Fruit fly (Drosophila melanogaster) whole organism, embryonic: ENCODE measurements around the gene CG32813.

Experiments
- Adf1 ChIP-seq: fragments of 200-800 bp; sonication (Bioruptor generic); IDR thresholded peaks from 2 replicates; pipeline ENCODE4 v1.3.6; 2022; ENCODE audit warnings: missing biosample characterization, missing genetic modification characterization
- Atf6 ChIP-seq: fragments of 200-800 bp; sonication (Bioruptor generic); IDR thresholded peaks from 2 replicates; pipeline ENCODE4 v1.3.6; 2022; ENCODE audit warnings: missing biosample characterization, missing genetic modification characterization
- BEAF-32 ChIP-seq: fragments of 200-800 bp; sonication (Bioruptor generic); optimal IDR thresholded peaks from 3 replicates; lab custom pipeline; 2017; ENCODE audit warnings: missing biosample characterization, missing genetic modification characterization, mild to moderate bottlenecking, moderate library complexity, missing genetic modification reagents
- CG10274 ChIP-seq: fragments of 200-800 bp; sonication (Bioruptor generic); optimal IDR thresholded peaks from 3 replicates; lab custom pipeline; 2017; ENCODE audit warnings: missing biosample characterization, mild to moderate bottlenecking, missing genetic modification characterization
- CG10979 ChIP-seq: fragments of 200-800 bp; sonication (Bioruptor generic); optimal IDR thresholded peaks from 2 replicates; lab custom pipeline; 2018; ENCODE audit warnings: missing biosample characterization, mild to moderate bottlenecking, missing genetic modification characterization, moderate library complexity
- CG11085 ChIP-seq: fragments of 200-800 bp; sonication (Bioruptor generic); IDR thresholded peaks from 2 replicates; pipeline ENCODE4 v1.3.6; 2022; ENCODE audit warnings: missing biosample characterization, missing genetic modification characterization
- CG11504 ChIP-seq: fragments of 200-800 bp; sonication (Bioruptor generic); optimal IDR thresholded peaks from 3 replicates; lab custom pipeline; 2019; ENCODE audit warnings: missing biosample characterization, mild to moderate bottlenecking, missing genetic modification characterization, moderate library complexity
- CG12236 ChIP-seq: fragments of 200-800 bp; sonication (Bioruptor generic); optimal IDR thresholded peaks from 2 replicates; lab custom pipeline; 2016; ENCODE audit warnings: missing biosample characterization, missing genetic modification characterization
- CG13894 ChIP-seq: fragments of 200-800 bp; sonication (Bioruptor generic); optimal IDR thresholded peaks from 3 replicates; lab custom pipeline; 2018; ENCODE audit warnings: missing biosample characterization, mild to moderate bottlenecking, missing genetic modification characterization, moderate library complexity
- CG1529 ChIP-seq: fragments of 200-800 bp; sonication (Bioruptor generic); optimal IDR thresholded peaks from 3 replicates; lab custom pipeline; 2018; ENCODE audit warnings: missing biosample characterization, missing genetic modification characterization
- CG1603 ChIP-seq: fragments of 200-800 bp; sonication (Bioruptor generic); optimal IDR thresholded peaks from 2 replicates; lab custom pipeline; 2019; ENCODE audit warnings: missing biosample characterization, mild to moderate bottlenecking, missing genetic modification characterization, moderate library complexity
- CG16815 ChIP-seq: fragments of 200-800 bp; sonication (Bioruptor generic); optimal IDR thresholded peaks from 3 replicates; lab custom pipeline; 2017; ENCODE audit warnings: missing biosample characterization, mild to moderate bottlenecking, missing genetic modification characterization
- CG2889 ChIP-seq: fragments of 200-800 bp; sonication (Bioruptor generic); IDR thresholded peaks from 3 replicates; pipeline ENCODE4 v1.3.6; 2022; ENCODE audit warnings: missing biosample characterization, missing genetic modification characterization
- CG31441 ChIP-seq: fragments of 200-800 bp; sonication (Bioruptor generic); IDR thresholded peaks from 2 replicates; pipeline ENCODE4 v1.3.6; 2022; ENCODE audit warnings: missing biosample characterization, missing genetic modification characterization
- CG4820 ChIP-seq: fragments of 200-800 bp; sonication (Bioruptor generic); optimal IDR thresholded peaks from 3 replicates; lab custom pipeline; 2016; ENCODE audit warnings: missing biosample characterization, missing genetic modification characterization
- CG7372 ChIP-seq: fragments of 200-800 bp; sonication (Bioruptor generic); IDR thresholded peaks from 2 replicates; pipeline ENCODE4 v1.3.6; 2022; ENCODE audit warnings: missing biosample characterization, missing genetic modification characterization
- CTCF ChIP-seq: fragments of 200-800 bp; sonication (Bioruptor generic); optimal IDR thresholded peaks from 2 replicates; lab custom pipeline; 2017; ENCODE audit warnings: missing biosample characterization, mild to moderate bottlenecking, missing genetic modification characterization, moderate library complexity
- D19A ChIP-seq: fragments of 200-800 bp; optimal IDR thresholded peaks from 3 replicates; lab custom pipeline; 2019; ENCODE audit warnings: missing biosample characterization, mild to moderate bottlenecking, missing genetic modification characterization, moderate library complexity
- Deaf1 ChIP-seq: fragments of 200-800 bp; optimal IDR thresholded peaks from 3 replicates; lab custom pipeline; 2019; ENCODE audit warnings: missing biosample characterization, mild to moderate bottlenecking, missing genetic modification characterization, moderate library complexity
- ERR ChIP-seq: fragments of 200-800 bp; sonication (Bioruptor generic); optimal IDR thresholded peaks from 2 replicates; lab custom pipeline; 2016; ENCODE audit warnings: missing biosample characterization, missing genetic modification characterization
- Ets65A ChIP-seq: fragments of 200-800 bp; sonication (Bioruptor generic); peaks from one replicate; lab custom pipeline; 2016; ENCODE audit warnings: missing biosample characterization, missing genetic modification characterization
- Hey ChIP-seq: fragments of 200-800 bp; sonication (Bioruptor generic); optimal IDR thresholded peaks from 3 replicates; lab custom pipeline; 2018; ENCODE audit warnings: missing biosample characterization, mild to moderate bottlenecking, missing genetic modification characterization
- MESR4 ChIP-seq: fragments of 200-800 bp; sonication (Bioruptor generic); optimal IDR thresholded peaks from 2 replicates; lab custom pipeline; 2018; ENCODE audit warnings: missing biosample characterization, mild to moderate bottlenecking, missing genetic modification characterization, moderate library complexity
- Med ChIP-seq: fragments of 200-800 bp; sonication (Bioruptor generic); peaks from one replicate; lab custom pipeline; 2016; ENCODE audit warnings: missing biosample characterization, missing genetic modification characterization, mild to moderate bottlenecking, inconsistent platforms, moderate library complexity
- Mrtf ChIP-seq: fragments of 200-800 bp; sonication (Bioruptor generic); IDR thresholded peaks from 3 replicates; pipeline ENCODE4 v1.3.6; 2022; ENCODE audit warnings: missing biosample characterization, missing genetic modification characterization
- Sry-δ ChIP-seq: fragments of 200-800 bp; sonication (Bioruptor generic); optimal IDR thresholded peaks from 2 replicates; lab custom pipeline; 2016; ENCODE audit warnings: missing biosample characterization, missing genetic modification characterization
- abd-A ChIP-seq: fragments of 200-800 bp; sonication (Bioruptor generic); optimal IDR thresholded peaks from 3 replicates; lab custom pipeline; 2019; ENCODE audit warnings: missing biosample characterization, mild to moderate bottlenecking, missing genetic modification characterization, moderate library complexity
- ac ChIP-seq: fragments of 200-800 bp; sonication (Bioruptor generic); optimal IDR thresholded peaks from 3 replicates; lab custom pipeline; 2017; ENCODE audit warnings: missing biosample characterization, mild to moderate bottlenecking, missing genetic modification characterization
- ase ChIP-seq: fragments of 200-800 bp; sonication (Bioruptor generic); IDR thresholded peaks from 3 replicates; pipeline ENCODE4 v1.3.6; 2022; ENCODE audit warnings: missing biosample characterization, missing genetic modification characterization
- cg ChIP-seq: fragments of 200-800 bp; sonication (Bioruptor generic); optimal IDR thresholded peaks from 3 replicates; lab custom pipeline; 2019; ENCODE audit warnings: missing biosample characterization, mild to moderate bottlenecking, missing genetic modification characterization, moderate library complexity
- corto ChIP-seq: fragments of 200-800 bp; sonication (Bioruptor generic); optimal IDR thresholded peaks from 2 replicates; lab custom pipeline; 2016; ENCODE audit warnings: missing biosample characterization, mild to moderate bottlenecking, missing genetic modification characterization, moderate library complexity
- crol ChIP-seq: fragments of 200-800 bp; sonication (Bioruptor generic); IDR thresholded peaks from 2 replicates; pipeline ENCODE4 v1.3.6; 2022; ENCODE audit warnings: missing biosample characterization, missing genetic modification characterization
- emc ChIP-seq: fragments of 200-800 bp; sonication (Bioruptor generic); optimal IDR thresholded peaks from 2 replicates; lab custom pipeline; 2016; ENCODE audit warnings: missing biosample characterization, missing genetic modification characterization
- gce ChIP-seq: fragments of 200-800 bp; sonication (Bioruptor generic); IDR thresholded peaks from 3 replicates; pipeline ENCODE4 v1.3.6; 2022; ENCODE audit warnings: missing biosample characterization, missing genetic modification characterization
- mld ChIP-seq: fragments of 200-800 bp; sonication (Bioruptor generic); IDR thresholded peaks from 3 replicates; pipeline ENCODE4 v1.3.6; 2022; ENCODE audit warnings: missing biosample characterization, missing genetic modification characterization; ENCODE audit not compliant: partially characterized antibody
- nerfin-1 ChIP-seq: fragments of 200-800 bp; sonication (Bioruptor generic); optimal IDR thresholded peaks from 3 replicates; lab custom pipeline; 2019; ENCODE audit warnings: missing biosample characterization, mild to moderate bottlenecking, missing genetic modification characterization, moderate library complexity
- nmo ChIP-seq: fragments of 200-800 bp; sonication (Bioruptor generic); optimal IDR thresholded peaks from 2 replicates; lab custom pipeline; 2018; ENCODE audit warnings: missing biosample characterization, mild to moderate bottlenecking, missing genetic modification characterization, moderate library complexity
- onecut ChIP-seq: fragments of 200-800 bp; sonication (Bioruptor generic); IDR thresholded peaks from 2 replicates; pipeline ENCODE4 v1.3.6; 2022; ENCODE audit warnings: missing biosample characterization, missing genetic modification characterization
- otp ChIP-seq: fragments of 200-800 bp; sonication (Bioruptor generic); IDR thresholded peaks from 3 replicates; pipeline ENCODE4, ENCODE4 v1.3.6; 2022; ENCODE audit warnings: missing biosample characterization, missing genetic modification characterization
- p53 ChIP-seq: fragments of 200-800 bp; sonication (Bioruptor generic); optimal IDR thresholded peaks from 2 replicates; lab custom pipeline; 2016; ENCODE audit warnings: missing biosample characterization, missing genetic modification characterization
- prd ChIP-seq, 3 experiments: fragments of >200 bp in 2 of 3; fragments of 200-800 bp in 1 of 3; sonication (Bioruptor generic) in 1 of 3; optimal IDR thresholded peaks in 2 of 3; IDR thresholded peaks in 1 of 3; 2 replicates in 2 of 3; 3 replicates in 1 of 3; pipeline versions ENCODE4 v1.3.6 to Lab custom; 2017 to 2022; ENCODE audit warnings: missing biosample characterization in 1 of 3, missing genetic modification characterization in 1 of 3
- scrt ChIP-seq: fragments of 200-800 bp; sonication (Bioruptor generic); optimal IDR thresholded peaks from 2 replicates; lab custom pipeline; 2018; ENCODE audit warnings: missing biosample characterization, mild to moderate bottlenecking, missing genetic modification characterization, moderate library complexity
- sens ChIP-seq: fragments of 200-800 bp; sonication (Bioruptor generic); peaks from one replicate; lab custom pipeline; 2016; ENCODE audit warnings: missing biosample characterization, missing genetic modification characterization
- sisA ChIP-seq: fragments of 200-800 bp; sonication (Bioruptor generic); IDR thresholded peaks from 2 replicates; pipeline ENCODE4 v1.3.6; 2022; ENCODE audit warnings: missing biosample characterization, missing genetic modification characterization
- slbo ChIP-seq: fragments of 200-800 bp; sonication (Bioruptor generic); IDR thresholded peaks from 2 replicates; pipeline ENCODE4 v1.3.6; 2022; ENCODE audit warnings: missing biosample characterization, missing genetic modification characterization
- usp ChIP-seq: fragments of >200 bp; optimal IDR thresholded peaks from 2 replicates; lab custom pipeline; 2017; ENCODE audit warnings: missing biosample characterization, missing genetic modification characterization
- z ChIP-seq: fragments of 200-800 bp; sonication (Bioruptor generic); IDR thresholded peaks from 3 replicates; pipeline ENCODE4 v1.3.6; 2022; ENCODE audit warnings: missing biosample characterization, missing genetic modification characterization

The CG32813 gene

dm6 chrX:1405012-1405411, 24.3 kb downstream of the CG32813 start:
- peak; percentile 37 for TF ChIP-seq Hey
- peak; percentile 83 for TF ChIP-seq CTCF (GFP tag; lab: Kevin White, UChicago)
- TF ChIP-seq CG12236 (GFP tag; lab: Kevin White, UChicago) = no peak
- TF ChIP-seq onecut = peak; percentile 59

dm6 chrX:1405779-1406178, 25.1 kb downstream of the CG32813 start:
- TF ChIP-seq Deaf1 (tag; lab: Kevin White, UChicago) (peak; percentile 15), emc (GFP tag; lab: Kevin White, UChicago) (no peak), D19A (tag; lab: Kevin White, UChicago) (no peak), z (no peak), Mrtf (GFP tag; lab: Robert Waterston, UW) (no peak), abd-A (tag; lab: Kevin White, UChicago) (peak; percentile 93), scrt (GFP tag; lab: Kevin White, UChicago) (peak; percentile 61), crol (GFP tag; lab: Robert Waterston, UW) (peak; percentile 50), CG13894 (peak; percentile 6)

dm6 chrX:1407683-1408082, 27.0 kb downstream of the CG32813 start:
- TF ChIP-seq CG10274 (GFP tag; lab: Kevin White, UChicago) (no peak), nerfin-1 (tag; lab: Kevin White, UChicago) (peak; percentile 36), Med (GFP tag; lab: Kevin White, UChicago) (peak; percentile 53), nmo (GFP tag; lab: Kevin White, UChicago) (no peak), CG11504 (peak; percentile 7), CG4820 (GFP tag; lab: Kevin White, UChicago) (no peak), prd (optimal IDR thresholded peaks at IDR 0.05; lab: Kevin White, UChicago) (no peak), prd (GFP tag; IDR thresholded peaks at IDR 0.05; lab: Robert Waterston, UW) (0 out of 3 replicates have a peak, but pooled peaks have one; percentile 26), sens (GFP tag; lab: Kevin White, UChicago) (peak; percentile 71), CG10979 (tag; lab: Kevin White, UChicago) (peak; percentile 6), slbo (0 out of 2 replicates have a peak, but pooled peaks have one; percentile 12), ase (GFP tag; lab: Robert Waterston, UW) (no peak), CG7372 (GFP tag; lab: Robert Waterston, UW) (0 out of 2 replicates have a peak, but pooled peaks have one; percentile 44), CG1603 (tag; lab: Kevin White, UChicago) (peak; percentile 1), Ets65A (GFP tag; lab: Kevin White, UChicago) (peak; percentile 2), sisA (0 out of 2 replicates have a peak, but pooled peaks have one; percentile 12)

- peak; percentile 5 for TF ChIP-seq cg
- TF ChIP-seq p53 (GFP tag; lab: Kevin White, UChicago) = peak; percentile 51
- TF ChIP-seq ac = no peak
- no peak for TF ChIP-seq CG11085 (GFP tag; lab: Robert Waterston, UW)
- no peak for TF ChIP-seq MESR4 (GFP tag; lab: Kevin White, UChicago)
- TF ChIP-seq corto (GFP tag; lab: Kevin White, UChicago) = no peak
- peak; percentile 27; the same call in 1 of the 2 replicates for TF ChIP-seq crol (GFP tag; lab: Robert Waterston, UW)
- no peak for TF ChIP-seq CG4820 (GFP tag; lab: Kevin White, UChicago)
- no peak for TF ChIP-seq CG2889 (GFP tag; lab: Robert Waterston, UW)
- TF ChIP-seq usp (GFP tag; lab: Kevin White, UChicago) = no peak
- no peak for TF ChIP-seq Atf6 (GFP tag; lab: Robert Waterston, UW)
- TF ChIP-seq Adf1 (GFP tag; lab: Robert Waterston, UW) = peak; percentile 13; the same call in 1 of the 2 replicates
- no peak for TF ChIP-seq CG16815 (GFP tag; lab: Kevin White, UChicago)
- TF ChIP-seq mld (GFP tag; lab: Robert Waterston, UW) = no peak
- peak; percentile 43 for TF ChIP-seq Med (GFP tag; lab: Kevin White, UChicago)
- no peak for TF ChIP-seq otp (GFP tag; lab: Robert Waterston, UW)
- TF ChIP-seq ERR = no peak
- no peak for TF ChIP-seq CG31441
- no peak for TF ChIP-seq BEAF-32 (GFP tag; lab: Kevin White, UChicago)
- TF ChIP-seq CG1529 (GFP tag; lab: Kevin White, UChicago) = no peak
- TF ChIP-seq onecut = peak; percentile 6; the same call in 1 of the 2 replicates
- TF ChIP-seq gce (GFP tag; lab: Robert Waterston, UW) = no peak
- no peak for TF ChIP-seq Sry-δ (GFP tag; lab: Kevin White, UChicago)
These were observed 28.2 kb downstream of the CG32813 start, which contains the start of gene futsch for dm6 chrX:1408964-1409363. TSS of gene futsch (plus strand) at chrX:1409069.
